Worm (Caenorhabditis elegans) whole organism, early embryonic: ENCODE data around the gene Y6E2A.7.

Source experiments
- B0310.2 ChIP-seq: sonication (generic microtip); optimal IDR thresholded peaks from 2 replicates; lab custom pipeline; 2016; ENCODE audit warnings: mild to moderate bottlenecking, missing genetic modification characterization, missing compliant biosample characterization
- F13C5.2 ChIP-seq: sonication (generic microtip); optimal IDR thresholded peaks from 2 replicates; lab custom pipeline; 2017; ENCODE audit warnings: mild to moderate bottlenecking, missing genetic modification characterization, inconsistent platforms, missing compliant biosample characterization
- aly-1 ChIP-seq: sonication (generic microtip); optimal IDR thresholded peaks from 2 replicates; lab custom pipeline; 2016; ENCODE audit warnings: missing genetic modification characterization, missing compliant biosample characterization
- ama-1 ChIP-seq: fragments of 150-350 bp; optimal IDR thresholded peaks from 2 replicates; lab custom pipeline; 2014
- ceh-13 ChIP-seq: fragments of 200-800 bp; sonication (Bioruptor generic); optimal IDR thresholded peaks from 2 replicates; lab custom pipeline; 2018; ENCODE audit warnings: mild to moderate bottlenecking, missing genetic modification characterization, missing compliant biosample characterization
- ceh-36 ChIP-seq: sonication (generic microtip); optimal IDR thresholded peaks from 2 replicates; lab custom pipeline; 2016; ENCODE audit warnings: missing genetic modification characterization, inconsistent platforms, missing compliant biosample characterization
- ets-7 ChIP-seq: sonication (generic microtip); optimal IDR thresholded peaks from 2 replicates; lab custom pipeline; 2016; ENCODE audit warnings: missing genotype, missing genetic modification characterization, missing compliant biosample characterization
- flt-1 ChIP-seq: fragments of 200-800 bp; sonication (Bioruptor generic); IDR thresholded peaks from 2 replicates; pipeline ENCODE4 v1.3.6; 2022; ENCODE audit warnings: missing genetic modification characterization, missing compliant biosample characterization
- hmbx-1 ChIP-seq: sonication (generic microtip); optimal IDR thresholded peaks from 2 replicates; lab custom pipeline; 2016; ENCODE audit warnings: mild to moderate bottlenecking, missing genetic modification characterization, missing compliant biosample characterization
- hmg-4 ChIP-seq: fragments of 200-800 bp; sonication (Bioruptor generic); optimal IDR thresholded peaks from 2 replicates; lab custom pipeline; 2018; ENCODE audit warnings: mild to moderate bottlenecking, missing genetic modification characterization, missing compliant biosample characterization
- hnd-1 ChIP-seq: sonication (generic microtip); optimal IDR thresholded peaks from 2 replicates; lab custom pipeline; 2016; ENCODE audit warnings: missing genetic modification characterization, missing compliant biosample characterization
- pes-1 ChIP-seq: fragments of 200-800 bp; sonication (Bioruptor generic); IDR thresholded peaks from 2 replicates; pipeline ENCODE4 v1.3.6; 2022; ENCODE audit warnings: missing genetic modification reagents, missing genetic modification characterization, missing compliant biosample characterization
- scrt-1 ChIP-seq: fragments of 200-800 bp; sonication (Bioruptor generic); IDR thresholded peaks from 2 replicates; pipeline ENCODE4 v1.3.6; 2022; ENCODE audit warnings: missing genetic modification characterization, missing compliant biosample characterization
- sea-1 ChIP-seq: fragments of 200-800 bp; sonication (Bioruptor generic); conservative IDR thresholded peaks from 2 replicates; pipeline ENCODE4 v1.3.6; 2022; ENCODE audit warnings: missing genetic modification characterization, missing compliant biosample characterization
- tbx-11 ChIP-seq: fragments of 200-800 bp; sonication (Bioruptor generic); IDR thresholded peaks from 2 replicates; pipeline ENCODE4 v1.3.6; 2022; ENCODE audit warnings: missing genetic modification characterization, missing compliant biosample characterization
- tbx-37 ChIP-seq: fragments of 200-800 bp; sonication (Bioruptor generic); conservative IDR thresholded peaks from 2 replicates; pipeline ENCODE4 v1.3.6; 2022; ENCODE audit warnings: missing genetic modification reagents, missing genetic modification characterization, missing compliant biosample characterization
- tra-4 ChIP-seq: sonication (generic microtip); optimal IDR thresholded peaks from 2 replicates; lab custom pipeline; 2017; ENCODE audit warnings: missing genetic modification characterization, missing compliant biosample characterization

The Y6E2A.7 gene

DNA sequence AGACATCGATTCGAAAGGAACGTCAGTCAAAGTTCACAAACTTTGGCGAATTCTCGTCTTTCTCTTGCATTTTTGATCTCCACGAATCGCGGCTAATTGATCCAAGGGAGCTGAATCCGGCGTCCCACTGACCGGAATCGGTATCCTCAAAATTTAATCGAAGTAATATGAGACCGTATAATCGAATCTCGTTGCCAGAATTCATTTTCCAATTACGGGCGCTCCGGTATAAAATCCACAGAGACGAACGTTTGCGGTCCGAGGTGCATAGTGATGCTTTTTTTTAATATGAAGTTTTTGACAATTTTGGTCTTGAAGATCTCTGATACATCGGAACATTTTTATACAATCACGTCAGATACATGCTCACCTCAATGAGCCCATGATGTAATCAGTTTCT, 38.0 kb downstream of the Y6E2A.7 start:
- TF ChIP-seq pes-1 (GFP tag; lab: Robert Waterston, UW) (no peak), flt-1 (GFP tag; lab: Robert Waterston, UW) (no peak), tbx-11 (GFP tag; lab: Robert Waterston, UW) (no peak), ceh-36 (tag; lab: Kevin White, UChicago) (no peak), ama-1 (lab: Kevin White, UChicago) (no peak), hmg-4 (GFP tag; lab: Kevin White, UChicago) (no peak), aly-1 (tag; lab: Kevin White, UChicago) (no peak), hmbx-1 (tag; lab: Kevin White, UChicago) (no peak), ets-7 (tag; lab: Kevin White, UChicago) (no peak), sea-1 (no peak), F13C5.2 (tag; lab: Kevin White, UChicago) (no peak), tra-4 (tag; lab: Kevin White, UChicago) (no peak), hnd-1 (tag; lab: Kevin White, UChicago) (no peak), tbx-37 (GFP tag; lab: Robert Waterston, UW) (no peak), scrt-1 (GFP tag; lab: Robert Waterston, UW) (no peak), ceh-13 (GFP tag; lab: Kevin White, UChicago) (no peak), B0310.2 (tag; lab: Kevin White, UChicago) (no peak)

DNA sequence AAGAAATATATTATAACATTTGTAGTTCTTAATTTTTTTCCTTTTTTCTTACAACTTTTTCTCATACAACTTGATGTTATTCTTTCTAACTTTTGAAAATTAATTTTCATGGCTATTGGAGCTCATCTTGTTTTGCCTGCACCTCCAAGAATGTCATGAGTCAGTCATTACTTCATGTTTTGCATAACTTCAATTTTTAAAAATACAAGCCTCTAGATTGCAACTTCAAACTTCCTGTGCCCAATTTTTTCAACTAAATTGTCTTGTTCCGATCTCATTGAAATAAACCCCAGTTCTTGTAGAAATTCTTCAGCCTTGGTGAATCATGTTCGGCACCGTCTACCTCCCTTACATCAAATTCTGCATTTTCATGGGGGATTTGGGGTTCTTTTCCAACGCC, 38.8 kb downstream of the Y6E2A.7 start, which contains the start of gene str-9:
Gene str-9, plus strand, starts transcription at position 301 of the 400 bp plus-strand sequence.
- TF ChIP-seq ets-7 (tag; lab: Kevin White, UChicago) (no peak), ama-1 (lab: Kevin White, UChicago) (no peak), hmbx-1 (tag; lab: Kevin White, UChicago) (no peak), scrt-1 (GFP tag; lab: Robert Waterston, UW) (no peak), sea-1 (no peak), tbx-37 (GFP tag; lab: Robert Waterston, UW) (no peak), hnd-1 (tag; lab: Kevin White, UChicago) (no peak), pes-1 (GFP tag; lab: Robert Waterston, UW) (no peak), B0310.2 (tag; lab: Kevin White, UChicago) (no peak), tra-4 (tag; lab: Kevin White, UChicago) (no peak), ceh-36 (tag; lab: Kevin White, UChicago) (no peak), F13C5.2 (tag; lab: Kevin White, UChicago) (no peak), flt-1 (GFP tag; lab: Robert Waterston, UW) (no peak), aly-1 (tag; lab: Kevin White, UChicago) (no peak), ceh-13 (GFP tag; lab: Kevin White, UChicago) (no peak), tbx-11 (GFP tag; lab: Robert Waterston, UW) (no peak), hmg-4 (GFP tag; lab: Kevin White, UChicago) (no peak)

DNA sequence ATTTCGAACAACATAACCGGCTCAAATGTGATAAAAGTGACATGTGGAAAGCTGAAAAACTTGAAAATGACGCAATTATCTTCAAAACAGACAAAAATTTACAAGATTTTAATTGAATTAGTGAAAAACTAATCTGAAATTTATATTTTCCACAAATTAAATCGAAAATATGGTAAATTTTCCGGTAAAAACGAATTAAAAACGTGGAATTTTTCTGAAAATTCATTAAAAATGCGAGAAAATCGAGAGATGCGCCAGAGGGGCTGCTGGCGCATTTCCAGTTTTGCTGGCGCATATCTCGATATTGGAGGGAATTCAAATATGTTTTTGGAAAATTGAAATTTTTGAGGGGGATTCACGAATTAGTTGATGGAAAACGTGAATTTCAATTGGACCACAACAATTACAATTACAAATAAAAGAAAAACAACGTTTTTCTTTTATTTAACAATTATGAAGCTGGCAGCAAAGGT, 46.5 kb downstream of the Y6E2A.7 start, which contains the start of the genes haf-3 and F57A10.2:
Gene haf-3, minus strand, starts transcription at position 51 of the 473 bp plus-strand sequence.
Gene F57A10.2, plus strand, starts transcription at position 454 of the 473 bp plus-strand sequence.
- TF ChIP-seq hmg-4 (GFP tag; lab: Kevin White, UChicago) (no peak), tbx-11 (GFP tag; lab: Robert Waterston, UW) (no peak), F13C5.2 (tag; lab: Kevin White, UChicago) (peak; percentile 66), hmbx-1 (tag; lab: Kevin White, UChicago) (no peak), pes-1 (GFP tag; lab: Robert Waterston, UW) (no peak), hnd-1 (tag; lab: Kevin White, UChicago) (no peak), scrt-1 (GFP tag; lab: Robert Waterston, UW) (no peak), tbx-37 (GFP tag; lab: Robert Waterston, UW) (no peak), sea-1 (no peak), ets-7 (tag; lab: Kevin White, UChicago) (no peak), flt-1 (GFP tag; lab: Robert Waterston, UW) (0 out of 2 replicates have a peak, but pooled peaks have one; percentile 13), ama-1 (lab: Kevin White, UChicago) (no peak), tra-4 (tag; lab: Kevin White, UChicago) (no peak), B0310.2 (tag; lab: Kevin White, UChicago) (no peak)

DNA sequence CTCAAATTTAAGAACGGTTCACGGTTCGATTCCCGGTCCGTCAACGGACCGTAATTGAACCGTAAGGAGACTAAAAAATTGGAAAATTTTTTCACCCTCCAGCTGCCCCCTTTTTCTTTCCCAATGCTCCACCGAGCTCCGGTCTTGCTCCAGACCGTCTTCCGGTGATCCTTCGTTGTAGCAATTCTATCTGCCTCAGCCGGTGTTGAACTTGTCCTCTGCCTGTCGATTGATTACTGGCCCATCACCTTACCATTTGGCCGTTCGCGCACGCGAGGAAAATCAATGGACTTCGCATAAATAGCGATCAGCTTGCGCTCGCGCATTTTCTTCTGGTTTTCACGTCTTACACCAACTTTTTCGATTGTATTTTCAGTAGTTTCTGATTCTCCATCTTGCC, 47.7 kb downstream of the Y6E2A.7 start:
- peak; percentile 28; the same call in 1 of the 2 replicates for TF ChIP-seq flt-1 (GFP tag; lab: Robert Waterston, UW)
- peak; percentile 73 for TF ChIP-seq pes-1 (GFP tag; lab: Robert Waterston, UW)
- TF ChIP-seq scrt-1 (GFP tag; lab: Robert Waterston, UW) = peak; percentile 51; the same call in 1 of the 2 replicates

DNA sequence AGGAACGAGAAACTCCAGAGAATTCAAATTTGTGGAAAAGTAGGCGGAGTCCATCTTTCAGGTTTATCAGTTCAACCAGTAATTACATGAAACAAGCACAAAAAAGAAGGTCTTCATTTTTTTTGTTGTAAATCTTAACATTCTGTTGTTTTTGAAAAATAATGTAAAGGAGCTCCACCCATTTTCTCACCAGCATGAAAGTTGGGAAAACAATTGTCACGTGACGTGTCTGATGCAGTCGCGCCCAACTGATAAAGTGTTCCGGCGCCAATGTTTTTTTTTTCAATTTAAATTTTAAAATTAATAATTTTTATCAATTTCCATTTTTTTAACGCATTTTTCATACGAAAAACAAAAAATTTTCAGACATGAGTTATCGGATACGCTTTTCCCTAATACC, 49.4 kb downstream of the Y6E2A.7 start, which contains the start of gene F57A10.4:
Gene F57A10.4, plus strand, starts transcription at position 367 of the 400 bp plus-strand sequence.
- TF ChIP-seq ceh-36 (tag; lab: Kevin White, UChicago) = no peak
- no peak for TF ChIP-seq flt-1 (GFP tag; lab: Robert Waterston, UW)
- no peak for TF ChIP-seq pes-1 (GFP tag; lab: Robert Waterston, UW)
